Fruit fly (Drosophila melanogaster) whole organism, adult: ENCODE results near the gene Abd-B.
"Not testable (repeated sequence)": the region's sequence is repeated elsewhere in the genome, so short reads cannot be mapped to it uniquely, and the experiment has no call there.

ENCODE experiments used
- CG11617 ChIP-seq: fragments of 200-800 bp; sonication (Bioruptor generic); optimal IDR thresholded peaks from 2 replicates; lab custom pipeline; 2017; ENCODE audit warnings: mild to moderate bottlenecking, missing biosample characterization, missing genetic modification reagents, missing genetic modification characterization
- CG12768 ChIP-seq: fragments of 200-800 bp; sonication (Bioruptor generic); optimal IDR thresholded peaks from 2 replicates; lab custom pipeline; 2017; ENCODE audit warnings: missing biosample characterization, missing genetic modification characterization, mild to moderate bottlenecking, moderate library complexity, missing genetic modification reagents
- CG14711 ChIP-seq: fragments of 200-800 bp; sonication (Bioruptor generic); optimal IDR thresholded peaks from 2 replicates; lab custom pipeline; 2018; ENCODE audit warnings: missing biosample characterization, mild to moderate bottlenecking, missing genetic modification characterization, moderate library complexity
- CG1620 ChIP-seq: fragments of 200-800 bp; sonication (Bioruptor generic); optimal IDR thresholded peaks from 2 replicates; lab custom pipeline; 2016; ENCODE audit warnings: missing biosample characterization, missing genetic modification characterization
- CG33017 ChIP-seq: fragments of 200-800 bp; sonication (Bioruptor generic); optimal IDR thresholded peaks from 2 replicates; lab custom pipeline; 2018; ENCODE audit warnings: missing biosample characterization, mild to moderate bottlenecking, missing genetic modification characterization, moderate library complexity
- CG5204 ChIP-seq: fragments of 200-800 bp; sonication (Bioruptor generic); optimal IDR thresholded peaks from 2 replicates; lab custom pipeline; 2016; ENCODE audit warnings: missing biosample characterization, missing genetic modification characterization
- CG7045 ChIP-seq: fragments of 200-800 bp; sonication (Bioruptor generic); optimal IDR thresholded peaks from 2 replicates; lab custom pipeline; 2017; ENCODE audit warnings: missing biosample characterization, mild to moderate bottlenecking, missing genetic modification characterization
- CG7101 ChIP-seq: fragments of 200-800 bp; sonication (Bioruptor generic); optimal IDR thresholded peaks from 2 replicates; lab custom pipeline; 2018; ENCODE audit warnings: missing biosample characterization, mild to moderate bottlenecking, missing genetic modification characterization, moderate library complexity
- Clk ChIP-seq: fragments of 200-800 bp; sonication (Bioruptor generic); optimal IDR thresholded peaks from 2 replicates; lab custom pipeline; 2017; ENCODE audit warnings: missing biosample characterization, missing genetic modification characterization
- Crg-1 ChIP-seq: fragments of 200-800 bp; sonication (Bioruptor generic); optimal IDR thresholded peaks from 2 replicates; lab custom pipeline; 2016; ENCODE audit warnings: missing biosample characterization, missing genetic modification characterization
- Hr96 ChIP-seq: fragments of 200-800 bp; sonication (Bioruptor generic); optimal IDR thresholded peaks from 2 replicates; lab custom pipeline; 2016; ENCODE audit warnings: missing biosample characterization, missing genetic modification characterization
- Mnt ChIP-seq: fragments of 200-800 bp; sonication (Bioruptor generic); optimal IDR thresholded peaks from 2 replicates; lab custom pipeline; 2016; ENCODE audit warnings: missing biosample characterization, mild to moderate bottlenecking, missing genetic modification characterization
- bab1 ChIP-seq: fragments of 200-800 bp; sonication (Bioruptor generic); optimal IDR thresholded peaks from 3 replicates; lab custom pipeline; 2019; ENCODE audit warnings: missing biosample characterization, mild to moderate bottlenecking, missing genetic modification characterization, moderate library complexity
- cic ChIP-seq: fragments of 200-800 bp; sonication (Bioruptor generic); optimal IDR thresholded peaks from 2 replicates; lab custom pipeline; 2017; ENCODE audit warnings: missing biosample characterization, mild to moderate bottlenecking, missing genetic modification characterization, moderate library complexity
- cnc ChIP-seq, 2 experiments: fragments of >200 bp; optimal IDR thresholded peaks; 2 replicates each; lab custom pipeline; 2017
- kay ChIP-seq: fragments of 200-800 bp; sonication (Bioruptor generic); peaks from one replicate; lab custom pipeline; 2016; ENCODE audit warnings: missing biosample characterization, missing genetic modification characterization, borderline replicate concordance
- ovo ChIP-seq: fragments of 200-800 bp; sonication (Bioruptor generic); optimal IDR thresholded peaks from 2 replicates; lab custom pipeline; 2016; ENCODE audit warnings: missing biosample characterization, missing genetic modification characterization
- pad ChIP-seq: fragments of 200-800 bp; sonication (Bioruptor generic); optimal IDR thresholded peaks from 3 replicates; lab custom pipeline; 2017; ENCODE audit warnings: missing biosample characterization, missing genetic modification characterization, mild to moderate bottlenecking, moderate library complexity, missing genetic modification reagents
- tj ChIP-seq: fragments of 200-800 bp; sonication (Bioruptor generic); optimal IDR thresholded peaks from 3 replicates; lab custom pipeline; 2017; ENCODE audit warnings: missing biosample characterization, mild to moderate bottlenecking, missing genetic modification characterization, moderate library complexity
- toe ChIP-seq: fragments of 200-800 bp; sonication (Bioruptor generic); optimal IDR thresholded peaks from 2 replicates; lab custom pipeline; 2016; ENCODE audit warnings: missing biosample characterization, missing genetic modification characterization

Gene Abd-B

DNA sequence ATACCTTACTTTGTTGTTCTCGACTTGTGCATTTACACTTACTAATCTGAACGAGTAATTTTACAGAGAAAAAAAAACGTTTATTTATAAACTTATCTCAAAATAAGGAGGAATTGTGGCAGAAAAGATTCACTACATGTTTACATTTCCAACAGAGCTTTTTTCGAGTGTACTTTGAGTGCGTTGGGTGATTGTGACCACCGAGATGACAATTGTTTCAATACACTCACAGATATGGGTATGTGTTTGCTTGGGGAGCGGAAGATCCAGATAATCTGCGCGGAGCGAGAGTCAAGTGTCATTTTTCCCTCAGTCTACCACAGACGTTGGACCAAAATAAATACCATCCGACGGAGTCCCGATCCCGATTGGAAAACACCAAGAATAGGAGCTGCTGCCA is 20.7 kb upstream of the Abd-B start, which contains the start of gene CG31274:
CG31274 (plus strand) TSS at position 301 of the 400 bp plus-strand sequence.
- not testable (repeated sequence) for TF ChIP-seq tj; CG7045; CG12768 (GFP tag; lab: Kevin White, UChicago)

DNA sequence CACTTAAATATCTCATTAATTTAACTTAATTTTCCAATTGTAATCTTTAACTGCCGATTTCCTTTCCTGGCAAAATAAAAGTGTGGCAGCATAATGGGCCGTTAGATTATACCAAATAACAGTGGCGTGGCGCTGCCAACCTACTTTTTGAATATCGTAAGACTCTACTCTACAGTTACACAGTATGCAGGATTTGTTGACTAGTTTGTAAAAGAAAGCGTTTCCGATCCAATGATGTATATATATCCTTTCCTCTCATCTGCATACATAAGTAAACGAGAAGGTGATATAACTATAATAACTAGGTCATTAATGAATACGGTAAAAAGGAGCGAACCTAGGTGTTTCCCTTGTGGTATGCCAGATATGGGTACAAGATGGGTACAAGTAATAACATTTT is 19.7 kb upstream of the Abd-B start, which contains the start of gene EMC2B:
EMC2B (minus strand) TSS at position 98 of the 400 bp plus-strand sequence.
- TF ChIP-seq Mnt (peak; percentile 24), CG5204 (GFP tag; lab: Kevin White, UChicago) (peak; percentile 52), CG12768 (GFP tag; lab: Kevin White, UChicago) (peak; percentile 23), CG7101 (tag; lab: Kevin White, UChicago) (peak; percentile 52), tj (no peak), CG33017 (tag; lab: Kevin White, UChicago) (peak; percentile 57), CG14711 (tag; lab: Kevin White, UChicago) (peak; percentile 37), cic (GFP tag; lab: Kevin White, UChicago) (no peak), cnc (optimal IDR thresholded peaks at IDR 0.05; lab: Kevin White, UChicago) (no peak), Hr96 (GFP tag; lab: Kevin White, UChicago) (peak; percentile 54), CG11617 (GFP tag; lab: Kevin White, UChicago) (no peak), Crg-1 (GFP tag; lab: Kevin White, UChicago) (no peak), Clk (GFP tag; lab: Kevin White, UChicago) (no peak), toe (GFP tag; lab: Kevin White, UChicago) (peak; percentile 43), CG7045 (no peak), bab1 (GFP tag; lab: Kevin White, UChicago) (peak; percentile 60), pad (peak; percentile 4), kay (GFP tag; lab: Kevin White, UChicago) (no peak), ovo (GFP tag; lab: Kevin White, UChicago) (peak; percentile 70), CG1620 (GFP tag; lab: Kevin White, UChicago) (peak; percentile 5)

DNA sequence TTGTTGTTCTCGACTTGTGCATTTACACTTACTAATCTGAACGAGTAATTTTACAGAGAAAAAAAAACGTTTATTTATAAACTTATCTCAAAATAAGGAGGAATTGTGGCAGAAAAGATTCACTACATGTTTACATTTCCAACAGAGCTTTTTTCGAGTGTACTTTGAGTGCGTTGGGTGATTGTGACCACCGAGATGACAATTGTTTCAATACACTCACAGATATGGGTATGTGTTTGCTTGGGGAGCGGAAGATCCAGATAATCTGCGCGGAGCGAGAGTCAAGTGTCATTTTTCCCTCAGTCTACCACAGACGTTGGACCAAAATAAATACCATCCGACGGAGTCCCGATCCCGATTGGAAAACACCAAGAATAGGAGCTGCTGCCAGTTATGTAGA is 16.5 kb upstream of the Abd-B start, which contains the start of gene MESK4:
MESK4 (plus strand) TSS at position 301 of the 400 bp plus-strand sequence.
- TF ChIP-seq toe, CG12768, ovo (GFP tag; lab: Kevin White, UChicago): not testable (repeated sequence)

DNA sequence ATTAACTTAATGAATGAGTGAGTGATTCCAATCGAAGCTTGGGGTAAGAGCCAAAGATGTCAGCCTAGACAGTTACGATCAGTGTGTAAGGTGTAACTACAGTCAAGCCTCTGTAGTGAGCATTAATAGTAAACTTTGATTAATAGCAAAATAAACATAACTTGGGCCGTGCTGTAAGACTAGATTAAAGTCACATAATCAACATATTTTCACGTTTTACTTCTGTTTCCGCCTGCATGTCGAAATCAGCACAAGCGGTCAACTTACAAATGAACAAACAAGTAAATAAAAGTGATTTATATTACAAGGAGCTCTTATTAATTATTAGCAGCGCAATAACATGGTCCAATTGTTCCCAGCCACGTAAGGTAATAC is 15.9 kb upstream of the Abd-B start:
- TF ChIP-seq cic (GFP tag; lab: Kevin White, UChicago), result peak; percentile 12
- TF ChIP-seq tj, result no peak
- TF ChIP-seq CG1620 (GFP tag; lab: Kevin White, UChicago), result no peak
- TF ChIP-seq Mnt, result no peak
- no peak for TF ChIP-seq bab1 (GFP tag; lab: Kevin White, UChicago)
- TF ChIP-seq pad, result no peak

DNA sequence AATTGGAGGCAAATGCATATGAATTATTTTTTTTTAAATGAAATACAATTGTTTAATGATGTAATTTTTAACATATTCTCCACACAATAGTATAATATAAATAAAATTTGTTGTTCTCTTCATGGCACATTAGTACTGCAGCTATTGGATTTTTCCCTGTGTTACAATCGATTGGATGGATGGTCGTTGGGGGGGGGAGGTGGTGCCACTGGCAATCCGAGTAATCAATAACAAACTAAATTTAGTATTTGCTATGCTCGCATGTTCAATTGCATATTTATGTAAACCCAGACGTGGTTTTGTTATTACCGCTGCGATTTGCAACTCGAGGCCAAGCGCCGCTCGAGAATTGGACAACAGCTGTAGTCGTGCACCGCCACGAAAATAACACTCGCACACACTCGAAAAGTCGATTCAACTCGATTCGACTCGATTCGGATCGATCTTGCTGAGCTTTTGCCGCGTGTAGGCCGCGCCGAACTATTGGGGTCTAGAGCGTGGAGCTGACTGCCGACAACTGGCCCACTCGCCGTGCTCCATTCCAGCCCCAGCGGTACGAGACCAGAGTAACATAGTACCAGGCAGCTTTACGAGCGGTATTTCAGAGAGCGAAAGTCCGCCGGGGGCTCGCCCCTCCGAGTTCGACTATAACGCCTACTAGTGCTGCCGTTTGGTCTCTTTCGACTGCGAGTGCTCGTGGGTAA is 15.3 kb upstream of the Abd-B start, which contains the start of gene CG18622:
CG18622 (minus strand) TSS at position 513 of the 704 bp plus-strand sequence.
- TF ChIP-seq tj (peak; percentile 21), pad (peak; percentile 94), CG11617 (GFP tag; lab: Kevin White, UChicago) (no peak), cic (GFP tag; lab: Kevin White, UChicago) (peak; percentile 95), CG1620 (GFP tag; lab: Kevin White, UChicago) (no peak), CG33017 (tag; lab: Kevin White, UChicago) (peak; percentile 3), bab1 (GFP tag; lab: Kevin White, UChicago) (no peak), cnc (optimal IDR thresholded peaks at IDR 0.05; lab: Kevin White, UChicago) (no peak), toe (GFP tag; lab: Kevin White, UChicago) (peak; percentile 24), CG14711 (tag; lab: Kevin White, UChicago) (no peak), CG12768 (GFP tag; lab: Kevin White, UChicago) (peak; percentile 88), ovo (GFP tag; lab: Kevin White, UChicago) (peak; percentile 56), Hr96 (GFP tag; lab: Kevin White, UChicago) (no peak), Mnt (peak; percentile 63), CG7101 (tag; lab: Kevin White, UChicago) (no peak), kay (GFP tag; lab: Kevin White, UChicago) (peak; percentile 82)

DNA sequence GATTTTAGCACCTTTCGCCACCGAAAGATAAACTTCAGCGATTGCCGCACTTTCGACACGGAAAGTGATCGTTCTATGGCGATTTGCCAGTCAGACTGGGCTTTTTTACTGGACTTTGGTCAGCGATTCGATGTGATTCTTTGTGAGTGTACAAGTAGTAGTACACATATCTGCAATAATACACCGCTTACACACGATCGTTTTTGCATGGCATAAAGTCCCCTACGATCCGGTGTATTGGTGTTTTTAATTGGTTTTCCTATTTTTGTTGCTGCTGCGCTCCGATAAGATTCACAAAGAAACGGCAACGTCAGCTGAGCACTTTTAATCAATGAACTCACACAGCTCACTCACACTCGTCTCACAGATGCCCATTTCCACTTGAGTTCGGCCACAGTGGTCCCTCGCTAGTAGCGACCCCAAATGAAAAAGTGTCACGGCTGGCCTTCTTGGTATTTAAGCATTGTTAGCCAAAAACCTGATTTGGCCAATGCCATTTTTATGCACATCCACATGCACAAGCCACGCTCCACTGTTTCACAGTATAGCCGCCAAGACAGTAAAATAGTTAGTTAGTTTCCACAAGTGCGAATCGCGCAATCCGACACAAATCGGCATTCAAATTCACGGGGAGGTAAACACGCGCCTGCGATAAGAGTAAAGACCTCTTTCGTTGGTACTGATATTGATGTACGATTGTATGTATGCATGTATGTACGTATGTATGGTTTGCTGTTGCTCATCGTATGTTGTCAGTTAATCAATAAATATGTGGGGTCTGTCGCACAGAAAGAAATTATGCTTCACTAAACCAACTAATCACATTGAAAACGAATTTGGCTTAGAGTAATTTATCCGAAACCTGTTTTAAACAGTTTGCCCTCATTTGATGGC is 14.4 kb upstream of the Abd-B start:
- peak; percentile 88 for TF ChIP-seq pad
- peak; percentile 88 for TF ChIP-seq tj
- TF ChIP-seq toe (GFP tag; lab: Kevin White, UChicago), result peak; percentile 94
- peak; percentile 87 for TF ChIP-seq kay (GFP tag; lab: Kevin White, UChicago)
- peak; percentile 94 for TF ChIP-seq CG11617 (GFP tag; lab: Kevin White, UChicago)
- peak; percentile 98 for TF ChIP-seq CG7045
- peak; percentile 94 for TF ChIP-seq Clk (GFP tag; lab: Kevin White, UChicago)
- peak; percentile 97 for TF ChIP-seq CG5204 (GFP tag; lab: Kevin White, UChicago)
- TF ChIP-seq bab1 (GFP tag; lab: Kevin White, UChicago), result peak; percentile 88
- peak; percentile 89 for TF ChIP-seq CG1620 (GFP tag; lab: Kevin White, UChicago)
- TF ChIP-seq CG12768 (GFP tag; lab: Kevin White, UChicago), result peak; percentile 94
- TF ChIP-seq ovo (GFP tag; lab: Kevin White, UChicago), result peak; percentile 66
- TF ChIP-seq cnc (optimal IDR thresholded peaks at IDR 0.05; lab: Kevin White, UChicago), result no peak
- TF ChIP-seq CG14711 (tag; lab: Kevin White, UChicago), result peak; percentile 86
- TF ChIP-seq Hr96 (GFP tag; lab: Kevin White, UChicago), result peak; percentile 98
- TF ChIP-seq CG33017 (tag; lab: Kevin White, UChicago), result peak; percentile 96
- peak; percentile 98 for TF ChIP-seq cic (GFP tag; lab: Kevin White, UChicago)
- TF ChIP-seq Crg-1 (GFP tag; lab: Kevin White, UChicago), result peak; percentile 94
- peak; percentile 92 for TF ChIP-seq Mnt
- TF ChIP-seq CG7101 (tag; lab: Kevin White, UChicago), result peak; percentile 95
